Worm (Caenorhabditis elegans): ENCODE data around the gene R09H10.3.

ce11 chrIV:10609920-10610319 lies 3.1 kb downstream of the R09H10.3 start:
- no peak for TF ChIP-seq nhr-77 (tag; optimal IDR thresholded peaks at IDR 0.05)
- no peak for TF ChIP-seq ztf-11 (tag; optimal IDR thresholded peaks at IDR 0.05)
- no peak for TF ChIP-seq unc-62 (GFP tag; optimal IDR thresholded peaks at IDR 0.05 in 1 of 2)
- TF ChIP-seq unc-62 (tag; optimal IDR thresholded peaks at IDR 0.05): no peak
- TF ChIP-seq dpl-1 (GFP tag; optimal IDR thresholded peaks at IDR 0.05): no peak
